Fruit fly (Drosophila melanogaster) ovary, adult (tissue): ENCODE measurements around the gene CG31161.
A peak's percentile ranks its signal among the peaks of the same experiment; 100 is the strongest.

ENCODE experiments used
- CG17801 ChIP-seq: fragments of 200-800 bp; optimal IDR thresholded peaks from 2 replicates; lab custom pipeline; 2019; ENCODE audit warnings: missing biosample characterization, mild to moderate bottlenecking, missing genetic modification characterization, moderate library complexity; ENCODE audit not compliant: partially characterized antibody

The CG31161 gene

DNA sequence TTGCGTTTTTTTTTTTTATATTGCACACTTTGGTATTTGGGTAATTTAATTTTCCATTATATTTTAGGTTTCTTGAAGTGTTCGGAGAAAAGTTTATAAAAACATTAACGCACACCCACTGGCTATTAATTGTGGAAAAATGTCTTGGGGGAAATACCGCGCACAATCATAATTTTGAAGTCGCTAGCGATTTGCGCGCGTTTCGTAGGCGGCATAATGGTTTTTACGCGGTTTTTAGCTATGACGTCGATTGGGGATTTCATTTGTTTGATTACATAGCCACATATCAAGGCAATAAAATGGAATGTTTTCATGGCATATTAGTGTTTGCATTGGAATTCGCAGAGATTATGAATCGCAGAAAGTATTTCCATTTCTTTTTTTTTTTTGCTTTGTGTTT, 15.9 kb downstream of the CG31161 start:
- no peak for TF ChIP-seq CG17801 (GFP tag; lab: Kevin White, UChicago)

DNA sequence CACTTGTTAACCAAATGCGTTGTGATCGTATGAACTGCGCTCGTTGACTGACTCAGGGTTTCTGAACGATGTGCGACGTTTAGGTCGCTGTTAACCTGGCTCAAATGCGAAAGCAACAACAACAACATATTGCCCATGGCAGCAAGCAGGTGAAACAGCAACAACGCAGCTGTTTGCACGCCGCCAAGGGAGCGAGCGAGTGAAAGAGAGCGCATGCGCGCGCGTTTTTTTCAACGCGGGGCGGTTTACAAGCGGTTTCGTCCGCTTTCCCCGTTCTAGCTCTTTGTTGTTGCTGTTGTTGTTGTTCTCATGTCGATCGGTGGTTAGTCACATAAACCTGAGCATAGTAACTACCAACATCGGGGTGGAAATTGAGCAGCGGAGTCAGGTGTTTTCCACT, 16.7 kb downstream of the CG31161 start:
- TF ChIP-seq CG17801 (GFP tag; lab: Kevin White, UChicago) = no peak

DNA sequence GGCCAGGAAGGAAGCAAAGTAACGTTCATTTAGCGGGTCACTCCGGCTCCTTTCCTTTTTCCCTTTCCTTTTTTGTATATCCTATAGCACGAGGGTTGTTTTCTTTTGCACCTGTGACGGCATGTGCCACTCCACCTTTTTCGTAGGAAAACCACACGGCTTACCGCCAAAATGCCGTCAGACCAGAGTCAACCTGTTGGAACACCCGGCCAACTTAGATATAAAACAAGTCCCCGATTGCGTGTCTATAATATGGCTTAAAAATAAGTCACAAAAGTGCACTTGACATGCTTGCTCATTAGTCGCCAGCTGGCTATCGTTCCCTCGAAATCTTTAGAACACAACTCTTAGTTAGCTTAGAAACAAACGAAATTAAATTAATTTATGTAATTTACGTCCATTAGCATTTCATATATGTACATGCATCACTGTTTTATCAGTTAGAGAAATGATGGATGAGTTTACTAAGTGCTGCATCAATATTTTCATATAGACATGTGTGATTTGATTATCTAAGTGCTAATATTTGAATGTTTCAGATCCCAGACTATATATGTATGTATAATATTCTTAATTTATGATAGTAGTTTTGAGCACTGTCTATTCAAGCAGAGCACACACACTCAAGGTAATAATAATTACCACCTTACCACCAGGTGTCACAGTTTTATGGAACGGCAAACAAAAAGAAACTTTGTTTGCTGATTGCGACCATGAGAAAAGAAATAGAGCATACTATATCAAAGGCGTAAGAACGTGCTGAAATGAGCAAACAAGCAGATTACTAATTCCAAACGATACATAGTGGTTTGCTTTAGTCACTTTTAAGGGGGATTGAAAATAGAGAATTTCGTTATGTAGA, 18.5 kb downstream of the CG31161 start:
- TF ChIP-seq CG17801 (GFP tag; lab: Kevin White, UChicago) = no peak

DNA sequence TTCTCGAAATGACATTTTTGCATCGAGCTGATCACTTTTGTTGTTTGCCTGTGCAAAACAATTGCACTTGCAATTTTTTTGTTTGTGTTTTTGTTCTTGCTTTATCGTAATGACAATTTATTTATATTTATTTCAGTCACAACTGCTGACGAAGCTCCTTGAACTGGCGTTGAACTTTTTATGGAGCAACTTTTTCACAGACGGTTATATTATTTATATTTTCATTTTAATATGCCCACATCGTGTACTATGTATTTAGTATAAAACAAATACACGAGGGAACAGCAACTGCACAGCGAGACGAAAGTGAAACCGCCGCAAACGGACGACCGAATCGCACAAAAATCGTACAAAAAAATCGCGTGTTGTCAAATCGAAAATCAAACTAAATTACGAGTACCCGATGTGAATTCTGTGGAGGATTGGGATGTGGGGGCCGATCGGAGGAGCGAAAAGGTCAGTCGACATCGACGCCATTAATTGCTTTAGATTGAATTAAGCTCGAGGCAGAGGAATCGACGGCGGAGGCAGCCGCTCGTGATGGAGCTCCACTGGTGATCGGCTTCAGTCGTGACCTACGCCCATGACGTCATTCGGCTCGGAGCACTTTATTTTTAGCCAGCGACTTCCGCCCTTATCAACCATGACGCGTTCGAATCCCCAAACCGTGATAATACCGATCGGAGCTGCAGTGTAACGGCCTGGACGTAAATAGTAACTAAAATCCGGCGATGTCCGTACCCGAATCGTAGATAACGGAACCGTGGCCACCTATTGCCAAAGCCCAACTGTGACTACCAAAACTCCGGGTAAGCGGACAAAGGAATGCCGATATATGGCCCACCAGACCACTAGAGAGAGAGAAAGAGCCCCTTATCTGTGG, 19.6 kb downstream of the CG31161 start:
- peak; percentile 75 for TF ChIP-seq CG17801 (GFP tag; lab: Kevin White, UChicago)

DNA sequence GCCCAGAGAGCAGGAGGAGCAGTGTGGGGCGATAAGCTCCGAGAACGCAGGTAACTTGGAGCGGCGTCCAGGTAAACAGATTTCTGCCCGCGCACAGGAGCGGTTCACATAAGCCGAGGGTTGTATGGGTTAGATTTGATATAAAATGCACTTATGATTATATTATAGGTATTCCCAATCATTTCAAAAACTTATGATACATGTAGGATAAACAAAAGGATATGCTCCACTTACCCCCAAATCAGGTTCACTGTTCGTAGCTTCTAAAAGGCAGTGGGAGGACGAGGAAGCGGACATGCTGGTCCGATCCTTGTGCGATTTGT, 20.2 kb downstream of the CG31161 start:
- no peak for TF ChIP-seq CG17801 (GFP tag; lab: Kevin White, UChicago)

DNA sequence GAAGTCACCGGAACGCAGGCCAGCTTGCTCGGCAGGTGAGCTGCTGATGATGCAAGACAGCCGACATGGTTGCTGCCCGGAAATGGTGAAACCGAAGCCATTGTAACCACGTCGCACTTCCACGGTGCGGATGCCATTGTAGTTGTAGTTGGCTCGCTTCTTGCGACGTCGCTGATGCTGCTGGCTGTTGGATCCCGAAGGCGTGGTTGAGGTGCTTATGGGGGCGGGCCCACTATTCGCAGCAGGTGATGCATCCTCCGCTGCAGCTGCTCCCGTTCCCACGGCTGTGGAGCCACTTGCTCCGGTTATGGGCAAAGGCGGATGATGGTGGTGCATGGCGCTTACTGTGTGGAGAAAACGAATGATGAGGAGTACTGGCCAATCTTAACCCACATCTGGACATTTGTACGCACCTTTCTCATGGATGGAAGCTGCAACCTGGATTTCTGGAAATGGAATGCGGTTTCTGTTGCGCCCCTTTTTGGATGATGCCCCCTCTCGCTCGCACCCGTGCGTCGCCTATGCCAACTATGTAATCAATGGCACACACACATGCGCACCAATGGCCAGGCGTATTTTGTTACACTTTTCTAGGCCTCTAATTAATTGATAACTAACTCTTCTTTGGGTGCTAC, 22.4 kb downstream of the CG31161 start:
- no peak for TF ChIP-seq CG17801 (GFP tag; lab: Kevin White, UChicago)

DNA sequence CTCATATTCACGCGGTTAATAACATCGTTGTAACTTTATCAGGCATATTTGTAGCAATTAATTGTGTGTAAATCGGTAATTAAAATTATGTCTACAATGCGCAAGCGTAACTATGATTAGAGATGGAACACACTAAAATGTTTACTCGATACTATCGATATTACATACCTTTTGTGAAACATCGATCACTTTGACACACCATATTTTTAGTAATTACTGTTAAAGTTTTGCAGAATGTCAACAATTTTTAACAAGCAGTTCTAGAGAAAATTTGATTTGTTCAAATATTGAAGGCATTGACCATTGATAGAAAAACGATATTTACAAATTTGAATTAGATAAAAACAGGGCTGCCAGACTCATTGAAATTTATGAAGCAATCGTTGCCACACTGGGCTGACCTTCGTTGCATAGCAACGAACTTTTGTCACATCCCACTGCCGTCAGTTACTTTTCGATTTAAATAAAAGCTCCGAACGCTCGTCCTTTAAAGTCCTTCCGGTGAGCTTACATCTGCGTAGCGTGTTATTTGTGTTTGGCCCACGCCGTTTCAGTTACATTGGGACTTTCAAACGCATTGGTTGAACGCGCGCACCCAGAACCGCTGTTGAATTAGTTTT, 23.0 kb downstream of the CG31161 start, which contains the start of the genes loco and wake:
loco (minus strand) TSS at position 149 of the 620 bp plus-strand sequence.
wake (plus strand) TSS at position 570 of the 620 bp plus-strand sequence.
- TF ChIP-seq CG17801 (GFP tag; lab: Kevin White, UChicago) = no peak

DNA sequence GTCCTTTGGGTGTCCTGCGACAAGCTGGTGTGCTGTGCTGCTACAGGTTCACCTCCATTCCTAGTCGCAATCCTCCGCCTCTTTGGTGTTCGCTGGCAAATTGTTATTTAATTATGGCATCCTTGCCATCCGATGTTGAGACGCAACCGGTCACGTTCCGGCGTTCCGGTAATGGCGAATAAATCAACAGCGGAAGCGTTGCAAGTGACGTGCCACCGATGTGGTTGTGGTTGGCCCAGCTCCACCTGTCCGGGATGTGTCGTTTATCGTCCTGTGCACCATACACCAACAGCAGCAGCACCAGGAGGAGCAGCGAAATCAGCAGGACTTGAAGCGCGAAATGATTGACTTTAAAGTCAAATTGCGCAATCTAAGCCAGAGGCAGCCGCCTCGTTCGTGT, 33.5 kb downstream of the CG31161 start:
- TF ChIP-seq CG17801 (GFP tag; lab: Kevin White, UChicago) = no peak

DNA sequence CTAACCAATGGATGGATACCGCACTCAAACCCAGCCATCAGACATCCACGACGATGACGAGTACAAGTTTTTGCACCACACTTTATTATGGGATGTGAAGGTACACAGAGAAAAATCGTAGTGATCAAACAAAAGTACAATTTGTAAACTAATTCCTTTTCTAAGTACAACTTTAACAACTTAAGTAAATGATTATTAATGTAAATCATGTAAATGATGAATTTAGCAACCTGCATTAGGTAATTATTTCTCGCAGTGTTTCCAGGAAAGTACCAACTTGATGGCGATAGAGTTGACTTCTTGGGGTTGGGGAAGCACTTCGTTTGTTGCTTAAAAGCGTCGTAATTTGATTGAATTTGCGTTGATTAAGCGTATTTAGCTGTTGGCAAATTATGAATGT, 46.8 kb downstream of the CG31161 start:
- TF ChIP-seq CG17801 (GFP tag; lab: Kevin White, UChicago) = no peak

DNA sequence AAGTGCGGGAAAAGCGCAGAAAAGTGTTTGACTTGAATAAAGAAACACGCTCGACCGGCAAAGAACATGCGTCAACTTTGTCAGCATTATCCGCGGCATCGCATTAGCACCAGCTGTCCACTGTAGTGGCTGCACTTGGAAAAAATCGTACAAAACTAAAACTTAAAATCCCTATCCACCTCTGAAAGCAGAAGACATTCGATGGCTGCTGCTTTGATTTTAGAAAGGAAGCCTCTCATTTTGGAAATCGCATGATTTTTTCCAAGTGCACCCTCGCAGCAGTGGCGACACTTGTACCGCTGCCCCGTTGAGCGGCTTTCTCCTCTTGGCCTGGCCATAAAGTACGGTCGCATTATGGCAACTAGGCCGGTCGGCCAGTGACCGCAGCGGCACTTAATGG, 48.0 kb downstream of the CG31161 start:
- no peak for TF ChIP-seq CG17801 (GFP tag; lab: Kevin White, UChicago)

DNA sequence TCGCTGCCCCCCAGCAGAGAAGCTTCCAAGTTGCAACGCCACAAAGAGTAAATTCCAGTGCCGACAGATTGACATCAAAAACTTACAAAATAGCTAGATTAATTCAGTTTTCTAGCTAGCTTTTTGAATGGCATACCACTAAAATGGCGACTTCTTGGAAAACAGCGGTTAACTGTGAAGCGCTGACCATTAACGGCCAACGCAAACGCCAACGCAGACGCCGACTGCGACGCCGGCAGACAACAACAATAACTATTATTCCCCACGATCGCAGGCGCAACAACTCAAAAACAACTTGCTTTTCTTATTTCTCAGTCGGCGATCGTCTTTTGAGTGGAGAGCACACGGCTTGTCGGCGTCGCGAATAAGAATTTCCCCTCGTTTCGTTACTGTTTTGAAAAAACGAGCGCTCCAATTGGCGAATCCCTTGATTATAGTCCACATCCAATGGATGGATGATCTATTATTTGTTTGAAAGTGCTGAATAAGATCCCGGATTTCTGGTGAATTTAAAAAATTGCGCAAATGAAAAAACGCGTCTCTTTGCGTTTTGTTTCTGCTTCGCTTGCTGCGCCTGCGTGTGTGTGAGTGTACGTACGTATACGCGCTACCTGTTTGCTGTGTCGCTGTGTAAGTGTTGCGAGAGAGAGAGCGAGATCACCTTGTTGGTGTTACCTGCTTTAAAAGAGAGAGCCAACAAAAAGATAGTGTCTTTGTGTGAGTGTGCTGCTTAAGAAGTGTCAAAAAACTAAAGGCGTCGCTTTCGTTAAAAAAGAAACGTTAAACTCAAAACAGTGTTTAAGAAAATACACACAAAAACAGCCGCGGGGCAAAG, 50.4 kb downstream of the CG31161 start:
- peak; percentile 49 for TF ChIP-seq CG17801 (GFP tag; lab: Kevin White, UChicago)

DNA sequence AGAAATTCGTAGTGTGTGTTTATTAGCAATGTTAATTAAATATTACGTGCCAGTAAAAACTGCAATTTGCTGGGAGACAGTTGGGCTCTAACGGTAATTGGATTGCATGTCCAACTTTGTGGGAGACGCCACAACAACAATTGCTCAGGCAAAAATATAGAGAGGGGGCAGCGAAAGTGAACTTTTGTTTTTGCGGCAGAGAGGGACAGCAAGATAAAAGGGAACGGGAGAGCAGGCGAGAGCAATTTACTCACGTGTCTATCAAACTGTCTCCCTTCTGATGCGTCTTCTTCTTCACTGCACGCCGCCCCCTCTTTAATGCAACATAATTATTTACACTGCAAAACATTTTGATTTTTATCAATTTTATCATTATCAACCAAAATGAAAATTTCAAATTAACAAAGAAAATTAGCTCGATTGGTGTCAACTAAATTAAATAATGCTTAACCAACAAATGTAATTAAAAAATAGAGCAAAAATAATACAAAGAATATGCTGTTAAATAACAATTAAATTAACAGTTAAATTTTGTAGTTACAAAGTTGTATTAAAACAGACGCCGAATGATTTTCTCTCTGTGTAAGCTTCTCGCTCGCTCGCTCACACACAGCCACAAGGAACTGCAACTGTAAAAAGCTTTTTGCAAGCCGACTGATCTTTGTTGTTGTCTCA, 51.1 kb downstream of the CG31161 start:
- TF ChIP-seq CG17801 (GFP tag; lab: Kevin White, UChicago) = peak; percentile 91
